Worm (Caenorhabditis elegans): ENCODE data around the gene dpy-13.
"Not testable (repeated sequence)": the region's sequence is repeated elsewhere in the genome, so short reads cannot be mapped to it uniquely, and the experiment has no call there.

DNA sequence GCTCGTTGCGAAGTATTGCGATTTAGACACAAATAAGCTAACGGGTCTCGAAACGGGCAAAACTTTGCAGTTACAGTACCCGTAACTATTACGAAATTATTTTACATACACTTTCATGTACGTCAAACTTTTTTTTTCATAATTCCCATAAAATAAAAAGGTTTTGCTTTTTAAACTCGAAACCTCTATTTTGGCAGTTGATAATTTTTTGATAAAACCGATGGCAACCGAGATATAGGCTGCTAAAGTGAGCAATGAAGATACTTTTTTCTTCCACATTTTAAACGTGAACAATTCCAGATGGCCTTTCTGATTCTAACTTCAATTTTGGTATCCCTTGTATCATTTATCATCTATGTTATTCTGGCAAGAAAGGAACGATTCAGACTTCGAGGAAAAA lies 38.2 kb upstream of the dpy-13 start, which contains the start of gene cyp-25A6:
- not testable (repeated sequence) for TF ChIP-seq lin-39, mdl-1 (tag; optimal IDR thresholded peaks at IDR 0.05)
